Worm (Caenorhabditis elegans) whole organism, young adult: Measurements from ENCODE around the gene kin-9.
"Not testable (repeated sequence)": the region's sequence is repeated elsewhere in the genome, so short reads cannot be mapped to it uniquely, and the experiment has no call there.

Experiments used
- B0019.2 ChIP-seq: fragments of 200-800 bp; sonication (Bioruptor generic); conservative IDR thresholded peaks from 2 replicates; pipeline ENCODE4 v1.3.6; 2022; ENCODE audit warnings: missing genetic modification reagents, missing genetic modification characterization, missing compliant biosample characterization
- D2030.7 ChIP-seq: fragments of 200-800 bp; sonication (Bioruptor generic); IDR thresholded peaks from 2 replicates; pipeline ENCODE4 v1.3.6; 2022; ENCODE audit warnings: missing genetic modification reagents, missing genetic modification characterization, missing compliant biosample characterization
- F22D6.2 ChIP-seq: sonication (generic microtip); optimal IDR thresholded peaks from 2 replicates; lab custom pipeline; 2016; ENCODE audit warnings: mild to moderate bottlenecking, missing genetic modification characterization, missing compliant biosample characterization
- F52B5.7 ChIP-seq: sonication (generic microtip); optimal IDR thresholded peaks from 2 replicates; lab custom pipeline; 2016; ENCODE audit warnings: mild to moderate bottlenecking, missing genetic modification characterization, missing compliant biosample characterization
- F57C9.4 ChIP-seq: sonication (generic microtip); optimal IDR thresholded peaks from 2 replicates; lab custom pipeline; 2017; ENCODE audit warnings: mild to moderate bottlenecking, missing genetic modification characterization, missing compliant biosample characterization
- K12H6.12 ChIP-seq: fragments of 200-800 bp; sonication (Bioruptor generic); optimal IDR thresholded peaks from 2 replicates; lab custom pipeline; 2018; ENCODE audit warnings: mild to moderate bottlenecking, missing genetic modification characterization, missing compliant biosample characterization
- T26A5.8 ChIP-seq: sonication (generic microtip); optimal IDR thresholded peaks from 2 replicates; lab custom pipeline; 2016; ENCODE audit warnings: missing genetic modification characterization, missing compliant biosample characterization
- Y53F4B.3 ChIP-seq: fragments of 200-800 bp; sonication (Bioruptor generic); IDR thresholded peaks from 2 replicates; pipeline ENCODE4 v1.3.6; 2022; ENCODE audit warnings: missing genetic modification reagents, missing genetic modification characterization, missing compliant biosample characterization
- athp-1 ChIP-seq: sonication (generic microtip); optimal IDR thresholded peaks from 2 replicates; lab custom pipeline; 2017; ENCODE audit warnings: mild to moderate bottlenecking, missing genetic modification characterization, missing compliant biosample characterization
- attf-5 ChIP-seq: fragments of 200-800 bp; sonication (Bioruptor generic); optimal IDR thresholded peaks from 2 replicates; lab custom pipeline; 2018; ENCODE audit warnings: mild to moderate bottlenecking, missing genetic modification characterization, missing compliant biosample characterization
- attf-6 ChIP-seq: fragments of 200-800 bp; sonication (Bioruptor generic); IDR thresholded peaks from 2 replicates; pipeline ENCODE4 v1.3.6; 2022; ENCODE audit warnings: missing genetic modification reagents, missing genetic modification characterization, missing compliant biosample characterization
- ceh-100 ChIP-seq: fragments of 200-800 bp; sonication (Bioruptor generic); IDR thresholded peaks from 2 replicates; pipeline ENCODE4 v1.3.6; 2022; ENCODE audit warnings: missing genetic modification reagents, missing genetic modification characterization, missing compliant biosample characterization
- die-1 ChIP-seq: sonication (generic microtip); optimal IDR thresholded peaks from 2 replicates; lab custom pipeline; 2016; ENCODE audit warnings: missing genotype, mild to moderate bottlenecking, missing genetic modification characterization, missing compliant biosample characterization
- efl-1 ChIP-seq: fragments of 150-350 bp; optimal IDR thresholded peaks from 2 replicates; lab custom pipeline; 2014; ENCODE audit warnings: missing biosample characterization, missing genetic modification reagents, missing genetic modification characterization
- egl-18 ChIP-seq: fragments of 200-800 bp; sonication (Bioruptor generic); IDR thresholded peaks from 2 replicates; pipeline ENCODE4 v1.3.6; 2022; ENCODE audit warnings: missing genetic modification reagents, missing genetic modification characterization, missing compliant biosample characterization
- egl-44 ChIP-seq: fragments of 200-800 bp; sonication (Bioruptor generic); IDR thresholded peaks from 2 replicates; pipeline ENCODE4 v1.3.6; 2022; ENCODE audit warnings: missing genetic modification reagents, missing genetic modification characterization, missing compliant biosample characterization
- gei-17 ChIP-seq: fragments of 200-800 bp; sonication (Bioruptor generic); optimal IDR thresholded peaks from 2 replicates; lab custom pipeline; 2018; ENCODE audit warnings: mild to moderate bottlenecking, missing genetic modification characterization, missing compliant biosample characterization
- him-1 ChIP-seq: sonication (generic microtip); optimal IDR thresholded peaks from 2 replicates; lab custom pipeline; 2016; ENCODE audit warnings: missing genotype, missing genetic modification reagents, missing genetic modification characterization, missing compliant biosample characterization
- hlh-12 ChIP-seq: sonication (generic microtip); optimal IDR thresholded peaks from 2 replicates; lab custom pipeline; 2016; ENCODE audit warnings: missing genetic modification characterization, missing compliant biosample characterization
- let-526 ChIP-seq: fragments of 200-800 bp; sonication (Bioruptor generic); IDR thresholded peaks from 2 replicates; pipeline ENCODE4 v1.3.6; 2022; ENCODE audit warnings: missing genetic modification reagents, missing genetic modification characterization, missing compliant biosample characterization
- madf-8 ChIP-seq: fragments of 200-800 bp; sonication (Bioruptor generic); conservative IDR thresholded peaks from 2 replicates; pipeline ENCODE4 v1.3.6; 2022; ENCODE audit warnings: missing genetic modification reagents, missing genetic modification characterization, missing compliant biosample characterization
- mcd-1 ChIP-seq: fragments of 200-800 bp; sonication (Bioruptor generic); IDR thresholded peaks from 2 replicates; pipeline ENCODE4 v1.3.6; 2022; ENCODE audit warnings: missing genetic modification reagents, missing genetic modification characterization, missing compliant biosample characterization
- mes-4 ChIP-seq: sonication (generic microtip); optimal IDR thresholded peaks from 2 replicates; lab custom pipeline; 2016; ENCODE audit warnings: missing genotype, missing genetic modification characterization, missing compliant biosample characterization
- nfyb-1 ChIP-seq: fragments of 200-800 bp; sonication (Bioruptor generic); IDR thresholded peaks from 2 replicates; pipeline ENCODE4 v1.3.6; 2022; ENCODE audit warnings: missing genetic modification reagents, missing genetic modification characterization, missing compliant biosample characterization
- nhr-80 ChIP-seq: sonication (generic microtip); optimal IDR thresholded peaks from 2 replicates; lab custom pipeline; 2016; ENCODE audit warnings: missing genetic modification characterization, missing compliant biosample characterization
- nhr-90 ChIP-seq: sonication (generic microtip); optimal IDR thresholded peaks from 2 replicates; lab custom pipeline; 2016; ENCODE audit warnings: missing genotype, mild to moderate bottlenecking, missing genetic modification characterization, missing compliant biosample characterization
- pbrm-1 ChIP-seq: fragments of 200-800 bp; sonication (Bioruptor generic); IDR thresholded peaks from 2 replicates; pipeline ENCODE4 v1.3.6; 2022; ENCODE audit warnings: missing genetic modification reagents, missing genetic modification characterization, missing compliant biosample characterization
- sea-2 ChIP-seq: fragments of 200-800 bp; sonication (Bioruptor generic); IDR thresholded peaks from 2 replicates; pipeline ENCODE4 v1.3.6; 2022; ENCODE audit warnings: missing genetic modification characterization, missing compliant biosample characterization
- snpc-3.4 ChIP-seq: sonication (generic microtip); optimal IDR thresholded peaks from 2 replicates; lab custom pipeline; 2017; ENCODE audit warnings: missing genetic modification characterization, mild to moderate bottlenecking, missing compliant biosample characterization, antibody characterized with exemption, moderate library complexity, missing genotype, missing genetic modification reagents
- somi-1 ChIP-seq: fragments of 200-800 bp; sonication (Bioruptor generic); optimal IDR thresholded peaks from 2 replicates; lab custom pipeline; 2018; ENCODE audit warnings: mild to moderate bottlenecking, missing genetic modification characterization, missing compliant biosample characterization
- xnd-1 ChIP-seq: sonication (generic microtip); optimal IDR thresholded peaks from 2 replicates; lab custom pipeline; 2016; ENCODE audit warnings: missing genotype, missing genetic modification reagents, missing genetic modification characterization, missing compliant biosample characterization
- ztf-28 ChIP-seq: fragments of 200-800 bp; sonication (Bioruptor generic); IDR thresholded peaks from 2 replicates; pipeline ENCODE4 v1.3.6; 2022; ENCODE audit warnings: missing genetic modification reagents, missing genetic modification characterization, missing compliant biosample characterization
- ztf-3 ChIP-seq: fragments of 200-800 bp; sonication (Bioruptor generic); optimal IDR thresholded peaks from 2 replicates; lab custom pipeline; 2018; ENCODE audit warnings: mild to moderate bottlenecking, missing genetic modification characterization, missing compliant biosample characterization

kin-9 gene

DNA sequence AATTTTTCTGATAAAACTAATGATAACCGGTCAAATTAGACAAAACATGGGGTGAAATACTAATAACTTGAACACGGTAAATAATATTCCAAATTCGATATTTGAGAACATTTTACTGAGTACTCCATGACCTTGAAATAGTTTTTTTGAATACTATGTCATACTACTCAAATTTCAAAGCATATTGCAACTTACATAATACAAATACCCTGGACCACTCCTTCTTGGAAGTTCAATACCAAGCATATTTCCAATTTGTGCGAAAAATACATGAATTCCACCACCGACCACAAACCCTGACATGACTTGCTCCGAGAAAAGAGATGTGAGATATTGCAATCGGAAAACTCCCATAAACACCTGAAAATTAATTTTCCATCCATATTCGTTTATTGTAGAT lies 25.6 kb upstream of the kin-9 start:
- TF ChIP-seq K12H6.12 (tag; lab: Kevin White, UChicago) = no peak
- TF ChIP-seq hlh-12 (tag; lab: Kevin White, UChicago) = no peak
- TF ChIP-seq die-1 (tag; lab: Kevin White, UChicago) = no peak
- TF ChIP-seq egl-18 = no peak
- TF ChIP-seq, all 124 proteins: peak for 0

DNA sequence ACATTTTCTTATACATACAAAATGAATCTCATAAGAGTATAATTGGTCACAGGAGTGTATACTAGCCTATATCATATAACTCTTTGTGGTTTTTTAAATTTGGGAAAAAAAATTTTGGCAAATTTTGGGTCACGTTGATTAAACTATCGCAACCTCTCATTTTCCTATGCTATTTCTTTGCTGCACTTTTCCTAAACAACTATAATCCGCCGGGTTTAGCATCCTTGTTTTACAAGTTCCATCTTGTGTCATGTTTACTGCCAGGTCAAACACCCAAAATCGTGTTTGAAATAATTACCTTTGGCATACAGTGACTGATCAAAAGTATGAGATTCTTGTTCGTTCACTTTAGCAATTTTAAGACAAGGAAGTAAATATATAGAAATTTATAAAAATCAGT lies 24.2 kb upstream of the kin-9 start, which contains the start of gene sulp-3:
Gene sulp-3, minus strand, starts transcription at position 101 of the 400 bp plus-strand sequence.
- TF ChIP-seq him-1 (tag; lab: Kevin White, UChicago) = no peak
- TF ChIP-seq B0019.2 = no peak
- no peak for TF ChIP-seq gei-17 (GFP tag; lab: Kevin White, UChicago)
- no peak for TF ChIP-seq pbrm-1
- TF ChIP-seq sea-2 (GFP tag; lab: Robert Waterston, UW) = no peak
- TF ChIP-seq let-526 (GFP tag; lab: Robert Waterston, UW) = no peak
- no peak for TF ChIP-seq somi-1 (GFP tag; lab: Kevin White, UChicago)
- no peak for TF ChIP-seq F57C9.4 (tag; lab: Kevin White, UChicago)
- TF ChIP-seq ceh-100 (GFP tag; lab: Robert Waterston, UW) = no peak
- no peak for TF ChIP-seq athp-1 (tag; lab: Kevin White, UChicago)
- TF ChIP-seq mcd-1 = no peak

DNA sequence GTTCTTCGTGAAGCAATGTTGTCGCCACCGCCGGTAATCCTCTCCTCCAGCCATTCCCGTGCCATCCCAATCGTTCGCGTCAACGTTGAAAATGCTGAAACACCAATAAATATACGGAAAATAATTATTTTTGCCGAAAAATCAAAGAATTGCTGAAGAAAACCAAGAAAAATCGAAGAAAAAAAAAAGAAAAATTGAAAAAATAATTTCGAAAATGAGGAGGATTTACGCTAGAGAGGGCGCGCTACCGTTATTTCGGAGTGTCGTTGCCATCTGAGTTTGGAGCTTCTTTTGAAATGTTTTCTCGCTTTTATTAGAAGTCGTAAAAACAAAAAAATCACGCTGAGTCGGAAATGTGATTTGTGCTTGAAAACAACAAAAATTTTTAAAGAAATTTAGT lies 21.7 kb upstream of the kin-9 start, which contains the start of gene F08F1.9:
Gene F08F1.9, minus strand, starts transcription at position 101 of the 400 bp plus-strand sequence.
- TF ChIP-seq hlh-12 (tag; lab: Kevin White, UChicago); T26A5.8; nhr-90: not testable (repeated sequence)
- TF ChIP-seq, all 124 proteins: peak for 0; not testable (repeated sequence) for 124

DNA sequence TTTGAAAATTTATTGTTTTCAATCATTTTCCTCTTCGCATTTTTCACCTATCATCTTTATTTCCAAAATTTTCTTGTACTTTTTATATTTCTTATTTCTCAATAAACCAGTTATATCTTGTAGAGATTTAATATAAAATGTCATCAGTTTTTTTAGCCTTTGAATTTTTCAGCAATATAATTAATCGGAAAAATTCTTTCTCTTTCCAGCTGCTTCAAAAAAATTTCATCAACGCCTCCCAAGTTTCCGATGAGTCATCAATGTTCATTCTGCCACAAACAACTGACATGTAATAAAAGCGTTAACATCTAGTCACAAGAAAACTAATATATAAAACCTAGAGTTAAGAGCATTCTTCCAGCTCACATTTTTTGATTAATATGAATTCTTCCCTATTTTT lies 19.3 kb upstream of the kin-9 start, which contains the start of gene F08F1.4:
Gene F08F1.4, plus strand, starts transcription at position 301 of the 400 bp plus-strand sequence.
- no peak for TF ChIP-seq F22D6.2 (tag; lab: Kevin White, UChicago)
- TF ChIP-seq Y53F4B.3 (GFP tag; lab: Robert Waterston, UW) = no peak
- TF ChIP-seq ceh-100 (GFP tag; lab: Robert Waterston, UW) = no peak
- TF ChIP-seq, all 124 proteins: peak for 0

DNA sequence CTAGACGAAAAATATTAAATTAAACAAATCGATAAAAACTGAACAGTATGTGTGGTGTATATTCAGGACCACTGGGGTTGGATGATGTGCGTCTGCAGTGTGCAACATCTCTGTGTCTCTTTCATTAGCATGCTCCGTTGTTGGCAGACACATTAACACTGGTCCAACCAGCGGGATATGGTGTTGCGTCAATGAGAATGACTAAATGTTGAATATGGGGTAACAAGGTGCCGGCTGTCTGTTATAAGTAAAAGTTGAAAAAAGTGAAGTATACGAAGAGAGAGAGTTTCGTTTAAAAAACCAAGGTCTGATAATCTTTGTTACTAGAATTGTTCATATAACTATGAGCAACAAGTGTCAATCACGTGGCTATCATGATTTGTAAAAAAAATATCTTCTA lies 15.6 kb upstream of the kin-9 start, which contains the start of gene ced-8:
Gene ced-8, minus strand, starts transcription at position 101 of the 400 bp plus-strand sequence.
- TF ChIP-seq nfyb-1 (GFP tag; lab: Robert Waterston, UW) (no peak), snpc-3.4 (tag; lab: Kevin White, UChicago) (no peak), ztf-3 (GFP tag; lab: Kevin White, UChicago) (no peak), T26A5.8 (no peak), efl-1 (GFP tag; lab: Kevin White, UChicago) (no peak), somi-1 (GFP tag; lab: Kevin White, UChicago) (no peak), ztf-28 (GFP tag; lab: Robert Waterston, UW) (no peak), pbrm-1 (no peak), egl-44 (no peak), F52B5.7 (no peak), sea-2 (GFP tag; lab: Robert Waterston, UW) (no peak), mes-4 (no peak), madf-8 (GFP tag; lab: Robert Waterston, UW) (no peak), D2030.7 (GFP tag; lab: Robert Waterston, UW) (no peak), F22D6.2 (tag; lab: Kevin White, UChicago) (no peak), attf-6 (no peak), xnd-1 (tag; lab: Kevin White, UChicago) (no peak), egl-18 (no peak), nhr-80 (tag; lab: Kevin White, UChicago) (no peak), attf-5 (GFP tag; lab: Kevin White, UChicago) (no peak)
- TF ChIP-seq, all 124 proteins: peak for 0
